Fruit fly (Drosophila melanogaster) whole organism, embryonic: ENCODE data around the gene Ugt49B2.
A peak's percentile ranks its signal among the peaks of the same experiment; 100 is the strongest.

Experiments
- CG10979 ChIP-seq: fragments of 200-800 bp; sonication (Bioruptor generic); optimal IDR thresholded peaks from 2 replicates; lab custom pipeline; 2018; ENCODE audit warnings: missing biosample characterization, mild to moderate bottlenecking, missing genetic modification characterization, moderate library complexity
- CG11504 ChIP-seq: fragments of 200-800 bp; sonication (Bioruptor generic); optimal IDR thresholded peaks from 3 replicates; lab custom pipeline; 2019; ENCODE audit warnings: missing biosample characterization, mild to moderate bottlenecking, missing genetic modification characterization, moderate library complexity
- CG13775 ChIP-seq: fragments of 200-800 bp; sonication (Bioruptor generic); optimal IDR thresholded peaks from 3 replicates; lab custom pipeline; 2017; ENCODE audit warnings: missing biosample characterization, mild to moderate bottlenecking, missing genetic modification characterization
- CG14710 ChIP-seq: fragments of 200-800 bp; sonication (Bioruptor generic); optimal IDR thresholded peaks from 3 replicates; lab custom pipeline; 2019; ENCODE audit warnings: missing biosample characterization, mild to moderate bottlenecking, missing genetic modification characterization, moderate library complexity
- CG16813 ChIP-seq: fragments of 200-800 bp; sonication (Bioruptor generic); IDR thresholded peaks from 3 replicates; pipeline ENCODE4 v1.3.6; 2022; ENCODE audit warnings: missing biosample characterization, missing genetic modification characterization; ENCODE audit not compliant: partially characterized antibody
- CG17568 ChIP-seq: fragments of 200-800 bp; sonication (Bioruptor generic); optimal IDR thresholded peaks from 2 replicates; lab custom pipeline; 2018; ENCODE audit warnings: missing biosample characterization, mild to moderate bottlenecking, missing genetic modification characterization, moderate library complexity
- CG17912 ChIP-seq: fragments of 200-800 bp; sonication (Bioruptor generic); optimal IDR thresholded peaks from 2 replicates; lab custom pipeline; 2018; ENCODE audit warnings: missing biosample characterization, mild to moderate bottlenecking, missing genetic modification characterization
- CG18262 ChIP-seq: fragments of 200-800 bp; optimal IDR thresholded peaks from 3 replicates; lab custom pipeline; 2019; ENCODE audit warnings: missing biosample characterization, mild to moderate bottlenecking, missing genetic modification characterization, moderate library complexity
- CG31365 ChIP-seq: fragments of 200-800 bp; sonication (Bioruptor generic); optimal IDR thresholded peaks from 2 replicates; lab custom pipeline; 2018; ENCODE audit warnings: missing biosample characterization, mild to moderate bottlenecking, missing genetic modification characterization
- CG32767 ChIP-seq: fragments of 200-800 bp; sonication (Bioruptor generic); IDR thresholded peaks from 2 replicates; pipeline ENCODE4 v1.3.6; 2022; ENCODE audit warnings: missing biosample characterization, missing genetic modification characterization
- CG33213 ChIP-seq: fragments of 200-800 bp; sonication (Bioruptor generic); optimal IDR thresholded peaks from 3 replicates; lab custom pipeline; 2016; ENCODE audit warnings: missing biosample characterization, missing genetic modification characterization
- CG34422 ChIP-seq: fragments of 200-800 bp; sonication (Bioruptor generic); IDR thresholded peaks from 3 replicates; pipeline ENCODE4 v1.3.6; 2022; ENCODE audit warnings: missing biosample characterization, missing genetic modification characterization
- CG4617 ChIP-seq: fragments of 200-800 bp; sonication (Bioruptor generic); optimal IDR thresholded peaks from 3 replicates; lab custom pipeline; 2016; ENCODE audit warnings: missing biosample characterization, missing genetic modification characterization, borderline replicate concordance
- CG4730 ChIP-seq: fragments of 200-800 bp; sonication (Bioruptor generic); IDR thresholded peaks from 2 replicates; pipeline ENCODE4 v1.3.6; 2022; ENCODE audit warnings: missing biosample characterization, missing genetic modification characterization
- CG4854 ChIP-seq: fragments of 200-800 bp; sonication (Bioruptor generic); optimal IDR thresholded peaks from 2 replicates; lab custom pipeline; 2016; ENCODE audit warnings: missing biosample characterization, missing genetic modification characterization, inconsistent platforms
- CG6689 ChIP-seq: fragments of 200-800 bp; sonication (Bioruptor generic); IDR thresholded peaks from 2 replicates; pipeline ENCODE4 v1.3.6; 2022; ENCODE audit warnings: missing biosample characterization, missing genetic modification characterization
- CG7357 ChIP-seq: fragments of 200-800 bp; sonication (Bioruptor generic); IDR thresholded peaks from 3 replicates; pipeline ENCODE4 v1.3.6; 2022; ENCODE audit warnings: missing biosample characterization, missing genetic modification characterization
- CG8924 ChIP-seq: fragments of 200-800 bp; optimal IDR thresholded peaks from 3 replicates; lab custom pipeline; 2019; ENCODE audit warnings: missing biosample characterization, mild to moderate bottlenecking, missing genetic modification characterization, moderate library complexity
- CG9609 ChIP-seq: fragments of 200-800 bp; sonication (Bioruptor generic); optimal IDR thresholded peaks from 3 replicates; lab custom pipeline; 2016; ENCODE audit warnings: missing biosample characterization, missing genetic modification characterization
- CHES-1-like ChIP-seq: fragments of 200-800 bp; sonication (Bioruptor generic); optimal IDR thresholded peaks from 2 replicates; lab custom pipeline; 2016; ENCODE audit warnings: missing biosample characterization, missing genetic modification characterization
- CoRest ChIP-seq: fragments of 200-800 bp; sonication (Bioruptor generic); optimal IDR thresholded peaks from 3 replicates; lab custom pipeline; 2018; ENCODE audit warnings: missing biosample characterization, mild to moderate bottlenecking, missing genetic modification characterization, moderate library complexity
- D19B ChIP-seq: fragments of 200-800 bp; sonication (Bioruptor generic); optimal IDR thresholded peaks from 2 replicates; lab custom pipeline; 2017; ENCODE audit warnings: missing biosample characterization, mild to moderate bottlenecking, missing genetic modification characterization
- Ets97D ChIP-seq: fragments of 200-800 bp; sonication (Bioruptor generic); optimal IDR thresholded peaks from 3 replicates; lab custom pipeline; 2016; ENCODE audit warnings: missing biosample characterization, missing genetic modification characterization
- H15 ChIP-seq: fragments of 200-800 bp; sonication (Bioruptor generic); IDR thresholded peaks from 3 replicates; pipeline ENCODE4 v1.3.6; 2022; ENCODE audit warnings: missing biosample characterization, missing genetic modification characterization
- Rfx ChIP-seq: fragments of 200-800 bp; sonication (Bioruptor generic); IDR thresholded peaks from 2 replicates; pipeline ENCODE4 v1.3.6; 2022; ENCODE audit warnings: missing biosample characterization, missing genetic modification characterization
- Scr ChIP-seq: fragments of 200-800 bp; sonication (Bioruptor generic); IDR thresholded peaks from 2 replicates; pipeline ENCODE4 v1.3.6; 2022; ENCODE audit warnings: missing biosample characterization, missing genetic modification characterization; ENCODE audit not compliant: partially characterized antibody
- Spps ChIP-seq: fragments of 200-800 bp; sonication (Bioruptor generic); optimal IDR thresholded peaks from 2 replicates; lab custom pipeline; 2018; ENCODE audit warnings: missing biosample characterization, mild to moderate bottlenecking, missing genetic modification characterization
- Usf ChIP-seq: fragments of 200-800 bp; sonication (Bioruptor generic); optimal IDR thresholded peaks from 2 replicates; lab custom pipeline; 2017; ENCODE audit warnings: missing genotype, missing biosample characterization, missing genetic modification characterization
- ab ChIP-seq: fragments of 200-800 bp; sonication (Bioruptor generic); optimal IDR thresholded peaks from 2 replicates; lab custom pipeline; 2016; ENCODE audit warnings: missing biosample characterization, missing genetic modification characterization
- bigmax ChIP-seq: fragments of 200-800 bp; sonication (Bioruptor generic); optimal IDR thresholded peaks from 2 replicates; lab custom pipeline; 2018; ENCODE audit warnings: missing biosample characterization, mild to moderate bottlenecking, missing genetic modification characterization
- croc ChIP-seq: fragments of 200-800 bp; sonication (Bioruptor generic); conservative IDR thresholded peaks from 3 replicates; pipeline ENCODE4 v1.3.6; 2022; ENCODE audit warnings: missing biosample characterization, missing genetic modification characterization
- esg ChIP-seq: fragments of 200-800 bp; sonication (Bioruptor generic); conservative IDR thresholded peaks from 2 replicates; pipeline ENCODE4 v1.3.6; 2022; ENCODE audit warnings: missing biosample characterization, missing genetic modification characterization
- gsb ChIP-seq: fragments of 200-800 bp; sonication (Bioruptor generic); IDR thresholded peaks from 2 replicates; pipeline ENCODE4 v1.3.6; 2022; ENCODE audit warnings: missing biosample characterization, missing genetic modification characterization
- jumu ChIP-seq: fragments of 200-800 bp; sonication (Bioruptor generic); optimal IDR thresholded peaks from 3 replicates; lab custom pipeline; 2016; ENCODE audit warnings: missing biosample characterization, missing genetic modification characterization
- prd ChIP-seq, 3 experiments: fragments of >200 bp in 2 of 3; fragments of 200-800 bp in 1 of 3; sonication (Bioruptor generic) in 1 of 3; optimal IDR thresholded peaks in 2 of 3; IDR thresholded peaks in 1 of 3; 2 replicates in 2 of 3; 3 replicates in 1 of 3; pipeline versions ENCODE4 v1.3.6 to Lab custom; 2017 to 2022; ENCODE audit warnings: missing biosample characterization in 1 of 3, missing genetic modification characterization in 1 of 3
- tna ChIP-seq: fragments of 200-800 bp; sonication (Bioruptor generic); IDR thresholded peaks from 2 replicates; pipeline ENCODE4 v1.3.6; 2022; ENCODE audit warnings: missing biosample characterization, missing genetic modification characterization; ENCODE audit not compliant: partially characterized antibody
- ttk ChIP-seq: fragments of 200-800 bp; sonication (Bioruptor generic); IDR thresholded peaks from 2 replicates; pipeline ENCODE4 v2.1.2; 2022; ENCODE audit warnings: missing biosample characterization, missing genetic modification characterization
- wdn ChIP-seq: fragments of 200-800 bp; sonication (Bioruptor generic); IDR thresholded peaks from 2 replicates; pipeline ENCODE4 v1.3.6; 2022; ENCODE audit warnings: missing biosample characterization, missing genetic modification characterization

Gene Ugt49B2

DNA sequence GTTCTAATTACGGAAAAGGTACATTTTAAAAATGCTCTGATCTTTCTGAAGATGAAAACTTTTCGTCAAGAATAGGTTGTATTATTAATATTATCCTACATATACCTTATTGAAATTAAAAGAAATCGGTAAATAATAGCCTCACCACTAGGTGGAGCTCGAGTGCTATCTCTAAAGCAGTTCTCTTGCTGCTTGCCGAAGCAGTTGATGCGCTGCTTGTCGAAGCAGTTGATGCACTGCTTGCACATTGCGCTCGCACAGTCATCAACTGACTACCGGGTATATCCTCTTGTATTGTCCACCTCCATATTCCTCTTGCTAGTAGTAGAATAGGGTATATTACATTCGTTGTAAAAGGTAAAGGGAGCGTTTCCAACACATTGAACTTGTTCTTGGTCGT, 8.8 kb upstream of the Ugt49B2 start (continued):
- TF ChIP-seq D19B (GFP tag; lab: Kevin White, UChicago), result no peak
- no peak for TF ChIP-seq CG13775 (GFP tag; lab: Kevin White, UChicago)
- TF ChIP-seq Spps (tag; lab: Kevin White, UChicago), result no peak
- peak; percentile 15; the same call in 1 of the 2 replicates for TF ChIP-seq ttk (GFP tag; lab: Robert Waterston, UW)
- TF ChIP-seq CG31365 (tag; lab: Kevin White, UChicago), result peak; percentile 100
- TF ChIP-seq CG11504 (tag; lab: Kevin White, UChicago), result peak; percentile 84
- TF ChIP-seq CG16813 (GFP tag; lab: Robert Waterston, UW), result 0 out of 3 replicates have a peak, but pooled peaks have one; percentile 37
- TF ChIP-seq CG4730 (GFP tag; lab: Robert Waterston, UW), result no peak
- no peak for TF ChIP-seq gsb
- no peak for TF ChIP-seq tna (GFP tag; lab: Robert Waterston, UW)
- TF ChIP-seq ab (GFP tag; lab: Kevin White, UChicago), result no peak
- peak; percentile 19 for TF ChIP-seq CG14710 (tag; lab: Kevin White, UChicago)
- TF ChIP-seq CG4617, result no peak
- no peak for TF ChIP-seq CHES-1-like (GFP tag; lab: Kevin White, UChicago)
- TF ChIP-seq wdn, result no peak
- TF ChIP-seq jumu (GFP tag; lab: Kevin White, UChicago), result peak; percentile 20
- TF ChIP-seq CG34422 (GFP tag; lab: Robert Waterston, UW), result peak; percentile 50; the same call in 2 of the 3 replicates
- TF ChIP-seq CG4854 (GFP tag; lab: Kevin White, UChicago), result no peak
- TF ChIP-seq Scr (GFP tag; lab: Robert Waterston, UW), result 0 out of 2 replicates have a peak, but pooled peaks have one; percentile 27
- no peak for TF ChIP-seq CG32767 (GFP tag; lab: Robert Waterston, UW)
- TF ChIP-seq prd (optimal IDR thresholded peaks at IDR 0.05; lab: Kevin White, UChicago), result no peak
- TF ChIP-seq prd (GFP tag; IDR thresholded peaks at IDR 0.05; lab: Robert Waterston, UW), result peak; percentile 37; the same call in 1 of the 3 replicates
- TF ChIP-seq CG10979, result peak; percentile 1
- peak; percentile 17 for TF ChIP-seq Ets97D (GFP tag; lab: Kevin White, UChicago)
- TF ChIP-seq CG33213 (GFP tag; lab: Kevin White, UChicago), result peak; percentile 44
- TF ChIP-seq CG17912 (GFP tag; lab: Kevin White, UChicago), result no peak
- TF ChIP-seq H15 (GFP tag; lab: Robert Waterston, UW), result no peak
- no peak for TF ChIP-seq bigmax (GFP tag; lab: Kevin White, UChicago)
- no peak for TF ChIP-seq Usf (GFP tag; lab: Kevin White, UChicago)
- no peak for TF ChIP-seq CG18262 (tag; lab: Kevin White, UChicago)
- no peak for TF ChIP-seq CG9609 (GFP tag; lab: Kevin White, UChicago)
- no peak for TF ChIP-seq CG8924
- TF ChIP-seq CG17568 (GFP tag; lab: Kevin White, UChicago), result no peak
- TF ChIP-seq Rfx (GFP tag; lab: Robert Waterston, UW), result peak; percentile 66
- no peak for TF ChIP-seq CG7357 (GFP tag; lab: Robert Waterston, UW)
- no peak for TF ChIP-seq croc (GFP tag; lab: Robert Waterston, UW)
- TF ChIP-seq, all 482 proteins: peak for 116

DNA sequence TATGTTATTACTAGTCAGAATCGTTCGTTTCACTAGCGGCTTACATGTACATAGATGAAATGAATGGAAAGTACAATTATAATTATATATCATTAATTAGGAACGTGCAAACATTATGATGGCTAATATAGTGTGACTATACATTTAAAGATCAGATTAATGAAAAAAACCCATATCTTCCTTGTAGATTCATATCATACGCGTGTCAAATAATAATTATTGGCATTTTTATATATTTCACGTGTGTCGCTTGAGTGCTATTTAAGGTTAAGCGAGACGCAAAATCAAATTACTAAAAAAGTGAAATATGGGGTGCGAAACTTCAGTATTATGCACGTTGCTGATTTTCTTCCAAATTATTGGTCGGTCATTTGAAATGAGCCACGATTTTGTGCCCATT, 7.6 kb upstream of the Ugt49B2 start, which contains the start of gene CheB93a:
Gene CheB93a, plus strand, starts transcription at position 301 of the 400 bp plus-strand sequence.
- TF ChIP-seq CoRest (tag; lab: Kevin White, UChicago), result no peak
- no peak for TF ChIP-seq esg
- TF ChIP-seq CG6689 (GFP tag; lab: Robert Waterston, UW), result no peak
